Worm (Caenorhabditis elegans) whole organism, young adult: ENCODE measurements around the gene Y40A1A.2.

Source experiments
- bed-1 ChIP-seq: fragments of 200-800 bp; sonication (Bioruptor generic); IDR thresholded peaks from 2 replicates; pipeline ENCODE4 v1.3.6; 2022; ENCODE audit warnings: missing genetic modification reagents, missing genetic modification characterization, missing compliant biosample characterization
- ceh-100 ChIP-seq: fragments of 200-800 bp; sonication (Bioruptor generic); IDR thresholded peaks from 2 replicates; pipeline ENCODE4 v1.3.6; 2022; ENCODE audit warnings: missing genetic modification reagents, missing genetic modification characterization, missing compliant biosample characterization
- ceh-58 ChIP-seq: fragments of 200-800 bp; sonication (Bioruptor generic); IDR thresholded peaks from 2 replicates; pipeline ENCODE4 v1.3.6; 2022; ENCODE audit warnings: missing genetic modification characterization, missing compliant biosample characterization
- lsy-27 ChIP-seq: sonication (generic microtip); optimal IDR thresholded peaks from 2 replicates; lab custom pipeline; 2017; ENCODE audit warnings: missing genetic modification characterization, mild to moderate bottlenecking, missing compliant biosample characterization, antibody characterized with exemption, missing genotype, borderline replicate concordance; ENCODE audit not compliant: insufficient read depth
- snpc-4 ChIP-seq, 5 experiments: fragments of 150-350 bp in 1 of 5; sonication (generic microtip) in 4 of 5; optimal IDR thresholded peaks; 2 replicates each; lab custom pipeline; 2014 to 2018; ENCODE audit warnings: missing genetic modification characterization in 5 of 5, missing biosample characterization in 3 of 5, antibody characterized with exemption in 2 of 5, mild to moderate bottlenecking in 2 of 5, missing compliant biosample characterization in 2 of 5, missing genotype in 2 of 5, moderate library complexity in 2 of 5, missing genetic modification reagents in 1 of 5

DNA sequence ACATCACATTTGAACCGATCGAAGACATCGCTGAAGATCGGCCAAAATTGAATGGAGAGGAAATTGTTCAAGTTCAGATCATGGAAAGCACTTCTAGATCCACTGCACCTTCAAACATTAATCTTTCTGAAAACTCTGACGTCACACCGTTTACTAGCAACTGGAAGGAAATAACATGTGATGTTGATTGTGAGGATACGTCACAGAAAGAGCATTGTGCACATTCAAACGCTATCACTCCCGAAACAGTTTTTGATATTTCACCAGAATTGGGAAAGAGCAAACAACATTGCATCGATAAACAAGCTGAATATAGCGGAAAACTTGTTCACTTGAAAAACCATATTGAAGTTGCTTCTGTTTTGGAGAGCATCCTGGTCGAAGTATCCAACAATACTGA lies 31.0 kb downstream of the Y40A1A.2 start:
- TF ChIP-seq bed-1 (no peak), lsy-27 (tag; lab: Kevin White, UChicago) (no peak), snpc-4 (GFP tag; optimal IDR thresholded peaks at IDR 0.05; lab: Kevin White, UChicago) (no peak), snpc-4 (tag; optimal IDR thresholded peaks at IDR 0.05; lab: Kevin White, UChicago) (no peak), ceh-58 (no peak), ceh-100 (no peak)
